Worm (Caenorhabditis elegans): Measurements from ENCODE around the gene K02E2.6.
A peak's percentile ranks its signal among the peaks of the same experiment; 100 is the strongest.

K02E2.6 gene

ce11 chrV:20422738-20423137, 42.4 kb downstream of the K02E2.6 start:
- TF ChIP-seq ceh-16 (tag; optimal IDR thresholded peaks at IDR 0.05): peak; percentile 36
- peak; percentile 81 for TF ChIP-seq nhr-25 (tag; optimal IDR thresholded peaks at IDR 0.05)
- no peak for TF ChIP-seq snpc-4 (tag; optimal IDR thresholded peaks at IDR 0.05)
- peak; percentile 70 for TF ChIP-seq sma-9 (GFP tag; optimal IDR thresholded peaks at IDR 0.05)
- no peak for TF ChIP-seq sma-9 (tag; optimal IDR thresholded peaks at IDR 0.05)

ce11 chrV:20423428-20423827, 43.1 kb downstream of the K02E2.6 start:
- TF ChIP-seq sma-9 (GFP tag; optimal IDR thresholded peaks at IDR 0.05): peak; percentile 82
- TF ChIP-seq sma-9 (tag; optimal IDR thresholded peaks at IDR 0.05): no peak
- peak; percentile 4 for TF ChIP-seq nhr-21 (tag; optimal IDR thresholded peaks at IDR 0.05)
- TF ChIP-seq lsy-2 (tag; optimal IDR thresholded peaks at IDR 0.05): peak in 1 of 2 experiments; percentile 15
- TF ChIP-seq mbf-1 (tag; optimal IDR thresholded peaks at IDR 0.05): no peak
- peak; percentile 71 for TF ChIP-seq fos-1 (tag; optimal IDR thresholded peaks at IDR 0.05)
- TF ChIP-seq F13H6.1 (tag; optimal IDR thresholded peaks at IDR 0.05): peak; percentile 8

ce11 chrV:20424229-20425182, 44.1 kb downstream of the K02E2.6 start:
- TF ChIP-seq peb-1 (tag; optimal IDR thresholded peaks at IDR 0.05): no peak
- peak; percentile 66 for TF ChIP-seq nhr-25 (tag; optimal IDR thresholded peaks at IDR 0.05)
- peak; percentile 19 for TF ChIP-seq snpc-4 (tag; optimal IDR thresholded peaks at IDR 0.05)
- no peak for TF ChIP-seq mbf-1 (tag; optimal IDR thresholded peaks at IDR 0.05)
- no peak for TF ChIP-seq ceh-16 (tag; optimal IDR thresholded peaks at IDR 0.05)
- no peak for TF ChIP-seq nhr-11 (tag; optimal IDR thresholded peaks at IDR 0.05)
- no peak for TF ChIP-seq unc-62 (GFP tag; optimal IDR thresholded peaks at IDR 0.05)
- no peak for TF ChIP-seq nhr-77 (tag; optimal IDR thresholded peaks at IDR 0.05)
- peak; percentile 49 for TF ChIP-seq egl-27 (tag; optimal IDR thresholded peaks at IDR 0.05)
- no peak for TF ChIP-seq dmd-4 (tag; optimal IDR thresholded peaks at IDR 0.05)
- TF ChIP-seq skn-1 (tag; optimal IDR thresholded peaks at IDR 0.05): no peak
- peak; percentile 39 for TF ChIP-seq sma-3 (GFP tag; optimal IDR thresholded peaks at IDR 0.05)
- TF ChIP-seq ZK546.5 (tag; optimal IDR thresholded peaks at IDR 0.05): no peak
- TF ChIP-seq alr-1 (tag; optimal IDR thresholded peaks at IDR 0.05): no peak
- no peak for TF ChIP-seq Y55F3AM.14 (GFP tag; optimal IDR thresholded peaks at IDR 0.05)
- no peak for TF ChIP-seq ztf-11 (tag; optimal IDR thresholded peaks at IDR 0.05)
- TF ChIP-seq R02D3.7 (tag; optimal IDR thresholded peaks at IDR 0.05): no peak
- peak; percentile 48 for TF ChIP-seq lin-13 (GFP tag; optimal IDR thresholded peaks at IDR 0.05)
- TF ChIP-seq gmeb-1 (tag; optimal IDR thresholded peaks at IDR 0.05): peak; percentile 86
- TF ChIP-seq nhr-21 (tag; optimal IDR thresholded peaks at IDR 0.05): peak; percentile 39
- peak; percentile 6 for TF ChIP-seq sem-4 (tag; optimal IDR thresholded peaks at IDR 0.05)
- no peak for TF ChIP-seq nhr-12 (tag; optimal IDR thresholded peaks at IDR 0.05)
- TF ChIP-seq nhr-237 (tag; optimal IDR thresholded peaks at IDR 0.05): no peak
- no peak for TF ChIP-seq nhr-23 (tag; optimal IDR thresholded peaks at IDR 0.05)
- TF ChIP-seq ama-1 (optimal IDR thresholded peaks at IDR 0.05): no peak
- TF ChIP-seq mdl-1 (tag; optimal IDR thresholded peaks at IDR 0.05): peak in 1 of 2 experiments; percentile 38
- TF ChIP-seq crh-2 (tag; optimal IDR thresholded peaks at IDR 0.05): peak; percentile 28
- TF ChIP-seq C34F6.9 (tag; optimal IDR thresholded peaks at IDR 0.05): peak; percentile 53
- no peak for TF ChIP-seq ztf-4 (tag; optimal IDR thresholded peaks at IDR 0.05)
- TF ChIP-seq ztf-1 (GFP tag; conservative IDR thresholded peaks at IDR 0.05): no peak
- peak; percentile 48 for TF ChIP-seq blmp-1 (tag; optimal IDR thresholded peaks at IDR 0.05; ENCODE audit: insufficient read depth)
- TF ChIP-seq lin-39 (tag; optimal IDR thresholded peaks at IDR 0.05): no peak
- TF ChIP-seq F13H6.1 (tag; optimal IDR thresholded peaks at IDR 0.05): peak; percentile 75
- TF ChIP-seq nhr-129 (tag; optimal IDR thresholded peaks at IDR 0.05): peak; percentile 45
- no peak for TF ChIP-seq elt-3 (tag; optimal IDR thresholded peaks at IDR 0.05)
- TF ChIP-seq lin-11 (tag; optimal IDR thresholded peaks at IDR 0.05): no peak
- peak; percentile 30 for TF ChIP-seq nhr-6 (tag; optimal IDR thresholded peaks at IDR 0.05)
- no peak for TF ChIP-seq aly-2 (tag; optimal IDR thresholded peaks at IDR 0.05)
- TF ChIP-seq lsy-2 (tag; optimal IDR thresholded peaks at IDR 0.05): peak; percentile 27 to 47
- peak; percentile 60 for TF ChIP-seq fos-1 (tag; optimal IDR thresholded peaks at IDR 0.05)
- TF ChIP-seq zag-1 (tag; optimal IDR thresholded peaks at IDR 0.05): no peak
- TF ChIP-seq sma-9 (GFP tag; optimal IDR thresholded peaks at IDR 0.05): peak; percentile 96
- no peak for TF ChIP-seq sma-9 (tag; optimal IDR thresholded peaks at IDR 0.05)
- TF ChIP-seq ceh-82 (tag; optimal IDR thresholded peaks at IDR 0.05): no peak
- no peak for TF ChIP-seq elt-1 (tag; optimal IDR thresholded peaks at IDR 0.05)
- peak; percentile 72 for TF ChIP-seq unc-55 (GFP tag; optimal IDR thresholded peaks at IDR 0.05)
- TF ChIP-seq mab-5 (tag; optimal IDR thresholded peaks at IDR 0.05): no peak
